Worm (Caenorhabditis elegans): ENCODE data around the gene F20G2.6.

F20G2.6 gene

DNA sequence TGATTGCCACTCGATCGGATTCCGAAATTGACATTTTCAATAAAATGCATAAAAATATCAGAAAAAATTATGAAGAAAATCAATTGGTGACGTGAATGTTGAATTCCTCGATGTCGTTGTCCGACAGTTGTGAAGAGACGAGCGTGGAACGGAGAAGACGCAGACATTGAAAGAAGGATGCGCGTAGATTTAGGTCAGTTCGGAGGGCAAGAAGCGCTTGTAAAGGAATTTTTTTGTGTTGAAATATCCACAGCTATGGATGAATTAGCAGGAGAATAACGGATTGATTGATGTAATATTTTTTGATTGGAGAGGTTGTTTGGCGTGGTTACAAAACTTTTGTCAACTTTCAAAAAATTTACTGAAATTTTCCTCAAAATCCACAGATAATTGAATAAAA lies 5.5 kb downstream of the F20G2.6 start, which contains the start of gene F20G2.3:
F20G2.3 (minus strand) TSS at position 101 of the 400 bp plus-strand sequence.
- TF ChIP-seq unc-62 (GFP tag; optimal IDR thresholded peaks at IDR 0.05) = no peak

ce11 chrV:13768941-13769436 lies 6.1 kb downstream of the F20G2.6 start, which contains the start of gene nas-24:
nas-24 (plus strand) TSS chrV:13769386.
- no peak for TF ChIP-seq unc-62 (GFP tag; optimal IDR thresholded peaks at IDR 0.05)

ce11 chrV:13771209-13771608 lies 8.3 kb downstream of the F20G2.6 start, which contains the start of gene F20G2.5:
F20G2.5 (plus strand) TSS chrV:13771509.
- no peak for TF ChIP-seq unc-62 (GFP tag; optimal IDR thresholded peaks at IDR 0.05)

- no peak for TF ChIP-seq unc-62 (GFP tag; optimal IDR thresholded peaks at IDR 0.05)
Observed at ce11 chrV:13775529-13775928, 12.7 kb downstream of the F20G2.6 start, which contains the start of gene F53C11.1. F53C11.1 (plus strand) TSS chrV:13775796.

- TF ChIP-seq unc-62 (GFP tag; optimal IDR thresholded peaks at IDR 0.05) = no peak
Observed at ce11 chrV:13777857-13778256, 15.0 kb downstream of the F20G2.6 start, which contains the start of gene F53C11.9. F53C11.9 (plus strand) TSS chrV:13778015.

- TF ChIP-seq unc-62 (GFP tag; optimal IDR thresholded peaks at IDR 0.05) = no peak
Observed at ce11 chrV:13780902-13781301, 18.0 kb downstream of the F20G2.6 start.

- no peak for TF ChIP-seq unc-62 (GFP tag; optimal IDR thresholded peaks at IDR 0.05)
Observed at ce11 chrV:13782190-13782589, 19.3 kb downstream of the F20G2.6 start, which contains the start of gene decr-1.1. decr-1.1 (plus strand) TSS chrV:13782399.

- TF ChIP-seq unc-62 (GFP tag; optimal IDR thresholded peaks at IDR 0.05) = no peak
Observed at ce11 chrV:13785767-13786166, 22.9 kb downstream of the F20G2.6 start.

DNA sequence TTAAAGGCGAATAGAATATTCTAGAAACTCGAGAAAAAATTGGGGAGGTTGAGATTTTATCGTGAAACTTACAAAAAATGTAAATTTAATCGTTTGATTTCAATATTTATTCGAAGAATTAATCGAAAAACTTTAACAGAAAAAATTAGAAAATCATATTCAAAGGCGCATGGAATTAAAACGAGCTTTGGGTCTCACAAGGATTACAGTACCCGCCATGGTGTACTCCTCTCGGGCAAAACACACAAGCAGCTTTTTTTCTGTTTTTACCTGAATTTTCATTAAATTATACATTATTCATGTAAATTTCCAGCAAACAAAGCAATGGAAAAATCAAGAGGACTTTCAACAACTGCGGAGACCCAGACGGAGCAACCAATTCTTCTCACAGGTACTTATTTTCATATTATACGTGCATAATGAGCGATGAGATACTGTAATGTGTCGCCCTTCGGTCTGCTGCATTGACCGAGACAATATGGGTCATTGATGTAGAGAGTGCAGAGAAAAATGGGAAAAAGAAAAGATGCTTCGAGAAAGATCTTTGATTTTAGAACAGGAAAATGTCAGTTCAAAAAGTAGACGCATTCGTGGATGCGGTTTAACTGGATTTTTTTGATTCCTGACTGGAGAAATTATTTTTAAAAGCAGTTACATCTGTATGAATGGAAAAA lies 24.5 kb downstream of the F20G2.6 start, which contains the start of the genes F53C11.4 and F53C11.5:
F53C11.4 (minus strand) TSS at position 128 of the 674 bp plus-strand sequence.
F53C11.5 (plus strand) TSS at position 325 of the 674 bp plus-strand sequence.
- no peak for TF ChIP-seq unc-62 (GFP tag; optimal IDR thresholded peaks at IDR 0.05)

DNA sequence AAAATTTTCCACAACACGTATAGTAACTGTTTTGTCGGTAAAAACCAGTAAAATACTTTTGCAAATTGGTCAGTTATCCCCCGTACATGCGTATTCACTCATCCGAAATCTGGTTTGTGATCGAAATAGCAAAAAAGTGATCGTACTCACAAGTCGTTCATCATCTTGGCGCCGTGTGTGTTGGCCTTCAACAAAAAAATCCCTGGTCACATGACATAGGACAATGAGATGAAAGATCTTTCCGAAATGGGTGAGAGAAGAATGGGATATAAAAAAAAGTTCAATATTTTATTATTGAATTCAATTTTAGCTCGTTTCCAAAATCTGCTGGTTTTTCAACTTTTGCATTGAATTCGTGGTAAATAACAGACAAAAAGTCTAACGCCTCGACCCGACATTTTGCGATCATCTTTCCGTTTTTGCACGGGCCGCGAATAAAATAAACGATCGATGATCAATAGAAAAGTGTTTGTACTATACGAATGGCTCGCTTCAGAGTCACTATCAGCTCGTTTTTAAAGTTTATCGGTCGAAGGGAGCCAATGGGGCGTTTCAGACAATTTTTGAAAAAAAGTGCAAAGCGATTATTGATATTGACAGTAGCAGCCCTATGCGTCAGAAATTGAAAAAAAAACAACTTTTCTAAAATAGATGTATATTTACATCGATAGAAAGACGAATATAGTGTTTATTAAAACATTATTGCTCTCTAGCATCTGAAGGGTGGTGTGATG lies 25.2 kb downstream of the F20G2.6 start:
- TF ChIP-seq unc-62 (GFP tag; optimal IDR thresholded peaks at IDR 0.05) = no peak

ce11 chrV:13789362-13789761 lies 26.5 kb downstream of the F20G2.6 start:
- no peak for TF ChIP-seq unc-62 (GFP tag; optimal IDR thresholded peaks at IDR 0.05)

- no peak for TF ChIP-seq unc-62 (GFP tag; optimal IDR thresholded peaks at IDR 0.05)
Observed at ce11 chrV:13790117-13790516, 27.2 kb downstream of the F20G2.6 start.

ce11 chrV:13790557-13790956 lies 27.7 kb downstream of the F20G2.6 start:
- no peak for TF ChIP-seq unc-62 (GFP tag; optimal IDR thresholded peaks at IDR 0.05)

ce11 chrV:13794046-13794445 lies 31.2 kb downstream of the F20G2.6 start:
- no peak for TF ChIP-seq unc-62 (GFP tag; optimal IDR thresholded peaks at IDR 0.05)

- TF ChIP-seq unc-62 (GFP tag; optimal IDR thresholded peaks at IDR 0.05) = no peak
Observed at ce11 chrV:13796246-13796776, 33.4 kb downstream of the F20G2.6 start, which contains the start of gene twk-32. twk-32 (plus strand) TSS chrV:13796641.

DNA sequence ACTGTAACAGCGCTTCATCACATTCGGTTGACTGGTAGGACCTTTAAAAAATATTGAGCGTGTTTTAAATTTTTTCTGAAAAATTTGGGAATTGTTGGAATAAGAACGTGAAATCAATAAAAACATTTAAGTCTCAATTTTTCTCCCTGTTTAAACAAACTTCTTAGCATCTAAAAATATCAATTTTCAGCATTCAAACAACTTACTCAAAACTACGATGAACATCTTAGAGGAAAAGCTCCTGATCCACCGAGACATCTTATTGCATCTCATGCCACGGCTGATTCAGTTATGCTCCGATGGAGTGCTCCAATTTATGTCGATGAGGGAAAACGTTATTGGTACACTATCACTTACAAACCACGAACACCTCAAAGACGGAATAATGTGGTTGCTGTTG lies 36.3 kb downstream of the F20G2.6 start:
- TF ChIP-seq unc-62 (GFP tag; optimal IDR thresholded peaks at IDR 0.05) = no peak

Data from whole organism, dauer.